Worm (Caenorhabditis elegans): Measurements from ENCODE around the gene T09F5.20.

- TF ChIP-seq B0310.2 (tag; optimal IDR thresholded peaks at IDR 0.05): no peak
- TF ChIP-seq ama-1 (optimal IDR thresholded peaks at IDR 0.05): no peak
- no peak for TF ChIP-seq hnd-1 (tag; optimal IDR thresholded peaks at IDR 0.05)
- TF ChIP-seq pes-1 (GFP tag; IDR thresholded peaks at IDR 0.05): no peak
- TF ChIP-seq hmbx-1 (tag; optimal IDR thresholded peaks at IDR 0.05): no peak
- no peak for TF ChIP-seq tbx-11 (GFP tag; IDR thresholded peaks at IDR 0.05)
These were observed 36.7 kb upstream of the T09F5.20 start, which contains the start of gene Y75B12B.1 for ce11 chrV:15184097-15185040.
